Fruit fly (Drosophila melanogaster) whole organism, pupa: ENCODE measurements around the gene Rrp1.
A peak's percentile ranks its signal among the peaks of the same experiment; 100 is the strongest.

Source experiments
- CG10348 ChIP-seq: fragments of 200-800 bp; sonication (Bioruptor generic); IDR thresholded peaks from 2 replicates; pipeline ENCODE4 v1.3.6; 2022; ENCODE audit warnings: missing biosample characterization, missing genetic modification characterization
- CG12605 ChIP-seq: fragments of 200-800 bp; sonication (Bioruptor generic); IDR thresholded peaks from 2 replicates; pipeline ENCODE4 v1.3.6; 2022; ENCODE audit warnings: missing biosample characterization, missing genetic modification characterization
- CG13204 ChIP-seq: fragments of 200-800 bp; sonication (Bioruptor generic); optimal IDR thresholded peaks from 2 replicates; lab custom pipeline; 2018; ENCODE audit warnings: missing biosample characterization, mild to moderate bottlenecking, missing genetic modification characterization, moderate library complexity
- CG14655 ChIP-seq: fragments of 200-800 bp; sonication (Bioruptor generic); optimal IDR thresholded peaks from 3 replicates; lab custom pipeline; 2017; ENCODE audit warnings: mild to moderate bottlenecking, missing biosample characterization, missing genetic modification reagents, missing genetic modification characterization
- CG15710 ChIP-seq: fragments of 200-800 bp; sonication (Bioruptor generic); optimal IDR thresholded peaks from 2 replicates; lab custom pipeline; 2018; ENCODE audit warnings: missing biosample characterization, mild to moderate bottlenecking, missing genetic modification characterization, moderate library complexity
- CG17806 ChIP-seq: fragments of 200-800 bp; sonication (Bioruptor generic); optimal IDR thresholded peaks from 2 replicates; lab custom pipeline; 2018; ENCODE audit warnings: missing biosample characterization, mild to moderate bottlenecking, missing genetic modification characterization, moderate library complexity
- CG32121 ChIP-seq: fragments of 200-800 bp; sonication (Bioruptor generic); IDR thresholded peaks from 2 replicates; pipeline ENCODE4 v1.3.6; 2022; ENCODE audit warnings: missing biosample characterization, missing genetic modification characterization
- CG34367 ChIP-seq: fragments of 200-800 bp; sonication (Bioruptor generic); optimal IDR thresholded peaks from 2 replicates; lab custom pipeline; 2018; ENCODE audit warnings: missing biosample characterization, mild to moderate bottlenecking, missing genetic modification characterization
- CG4496 ChIP-seq: fragments of 200-800 bp; sonication (Bioruptor generic); IDR thresholded peaks from 3 replicates; pipeline ENCODE4 v1.3.6; 2022; ENCODE audit warnings: missing biosample characterization, missing genetic modification characterization
- CG8159 ChIP-seq: fragments of 200-800 bp; sonication (Bioruptor generic); optimal IDR thresholded peaks from 3 replicates; lab custom pipeline; 2018; ENCODE audit warnings: missing biosample characterization, mild to moderate bottlenecking, missing genetic modification characterization, moderate library complexity
- CG8301 ChIP-seq: fragments of 200-800 bp; sonication (Bioruptor generic); optimal IDR thresholded peaks from 2 replicates; lab custom pipeline; 2018; ENCODE audit warnings: missing biosample characterization, mild to moderate bottlenecking, missing genetic modification characterization
- CG9948 ChIP-seq: fragments of 200-800 bp; sonication (Bioruptor generic); optimal IDR thresholded peaks from 2 replicates; lab custom pipeline; 2018; ENCODE audit warnings: missing biosample characterization, mild to moderate bottlenecking, missing genetic modification characterization, moderate library complexity
- D1 ChIP-seq: fragments of 200-800 bp; sonication (Bioruptor generic); optimal IDR thresholded peaks from 2 replicates; lab custom pipeline; 2018; ENCODE audit warnings: missing biosample characterization, mild to moderate bottlenecking, missing genetic modification characterization, moderate library complexity
- EcR ChIP-seq: fragments of 200-800 bp; sonication (Bioruptor generic); optimal IDR thresholded peaks from 3 replicates; lab custom pipeline; 2019; ENCODE audit warnings: missing biosample characterization, missing genetic modification characterization, mild to moderate bottlenecking, moderate library complexity, missing genetic modification reagents
- Ets98B ChIP-seq: fragments of 200-800 bp; sonication (Bioruptor generic); IDR thresholded peaks from 2 replicates; pipeline ENCODE4 v1.3.6; 2022; ENCODE audit warnings: missing biosample characterization, missing genetic modification characterization
- Pif1A ChIP-seq: fragments of 200-800 bp; sonication (Bioruptor generic); optimal IDR thresholded peaks from 3 replicates; lab custom pipeline; 2016; ENCODE audit warnings: missing biosample characterization, missing genetic modification characterization
- Pif1B ChIP-seq: fragments of 200-800 bp; sonication (Bioruptor generic); optimal IDR thresholded peaks from 3 replicates; lab custom pipeline; 2016; ENCODE audit warnings: missing biosample characterization, missing genetic modification characterization
- Snoo ChIP-seq: fragments of 200-800 bp; sonication (Bioruptor generic); optimal IDR thresholded peaks from 3 replicates; lab custom pipeline; 2017; ENCODE audit warnings: missing biosample characterization, mild to moderate bottlenecking, missing genetic modification characterization, inconsistent platforms
- fd96Ca ChIP-seq: fragments of 200-800 bp; sonication (Bioruptor generic); IDR thresholded peaks from 3 replicates; pipeline ENCODE4 v1.3.6; 2022; ENCODE audit warnings: missing biosample characterization, missing genetic modification characterization
- gl ChIP-seq: fragments of 200-800 bp; sonication (Bioruptor generic); optimal IDR thresholded peaks from 2 replicates; lab custom pipeline; 2018; ENCODE audit warnings: missing biosample characterization, mild to moderate bottlenecking, missing genetic modification characterization
- rn ChIP-seq: fragments of 200-800 bp; sonication (Bioruptor generic); IDR thresholded peaks from 2 replicates; pipeline ENCODE4 v1.3.6; 2022; ENCODE audit warnings: missing biosample characterization, missing genetic modification characterization

Rrp1 gene

DNA sequence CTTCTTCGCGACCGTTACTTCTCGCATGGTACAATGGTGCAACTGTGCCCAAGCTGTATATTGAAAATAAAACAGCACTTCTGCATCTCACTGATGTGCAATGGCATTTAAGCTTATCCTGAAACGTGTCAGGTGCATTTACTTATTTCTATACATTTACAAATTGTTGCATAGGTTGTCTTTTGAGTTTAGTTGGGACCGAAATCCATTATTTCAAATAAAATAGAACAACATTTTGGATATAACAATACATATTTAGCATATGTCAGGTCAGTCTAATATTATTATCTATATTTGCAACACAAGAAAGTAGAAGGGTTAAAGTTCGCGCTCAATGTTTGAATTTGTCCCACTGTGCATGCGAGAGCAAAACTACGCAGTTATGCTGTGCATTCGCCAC is 15.9 kb downstream of the Rrp1 start:
- TF ChIP-seq CG10348 (GFP tag; lab: Robert Waterston, UW), result no peak
- no peak for TF ChIP-seq CG4496 (GFP tag; lab: Robert Waterston, UW)
- peak; percentile 67 for TF ChIP-seq CG9948 (tag; lab: Kevin White, UChicago)
- TF ChIP-seq Pif1B (GFP tag; lab: Kevin White, UChicago), result no peak
- TF ChIP-seq CG15710, result peak; percentile 62
- no peak for TF ChIP-seq rn (GFP tag; lab: Robert Waterston, UW)
- no peak for TF ChIP-seq CG12605 (GFP tag; lab: Robert Waterston, UW)
- TF ChIP-seq CG17806, result peak; percentile 52
- peak; percentile 65 for TF ChIP-seq CG8301 (tag; lab: Kevin White, UChicago)
- TF ChIP-seq D1, result peak; percentile 1
- 0 out of 3 replicates have a peak, but pooled peaks have one; percentile 28 for TF ChIP-seq fd96Ca (GFP tag; lab: Robert Waterston, UW)
- no peak for TF ChIP-seq CG32121 (GFP tag; lab: Robert Waterston, UW)
- TF ChIP-seq CG8159, result peak; percentile 74
- no peak for TF ChIP-seq CG13204 (GFP tag; lab: Kevin White, UChicago)
- peak; percentile 77 for TF ChIP-seq CG14655 (GFP tag; lab: Kevin White, UChicago)
- TF ChIP-seq EcR, result no peak
- TF ChIP-seq CG34367 (tag; lab: Kevin White, UChicago), result peak; percentile 57
- TF ChIP-seq Pif1A (GFP tag; lab: Kevin White, UChicago), result peak; percentile 56

DNA sequence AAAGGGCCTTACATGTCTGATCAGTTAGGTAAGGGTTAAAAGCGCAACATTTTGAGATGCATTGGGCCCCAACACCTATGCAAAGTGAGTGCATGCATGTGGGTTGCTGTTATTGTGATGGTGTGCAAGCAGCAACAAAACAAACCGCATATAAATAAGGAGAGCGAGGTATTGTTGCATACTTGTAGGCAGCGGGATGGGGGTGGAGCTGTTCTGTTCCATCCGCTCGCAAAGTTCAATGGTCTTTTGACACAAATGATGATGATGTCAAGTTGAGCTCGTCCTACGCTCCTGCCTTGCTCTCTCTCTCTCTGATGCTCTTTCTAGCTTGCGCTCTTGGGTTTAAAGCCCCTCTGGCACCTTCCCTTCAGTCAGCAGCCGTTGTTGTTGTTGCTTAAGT is 16.6 kb downstream of the Rrp1 start:
- peak; percentile 18 for TF ChIP-seq CG13204 (GFP tag; lab: Kevin White, UChicago)
- no peak for TF ChIP-seq gl (tag; lab: Kevin White, UChicago)
- TF ChIP-seq CG12605 (GFP tag; lab: Robert Waterston, UW), result no peak
- TF ChIP-seq CG32121 (GFP tag; lab: Robert Waterston, UW), result no peak
- peak; percentile 97 for TF ChIP-seq EcR
- TF ChIP-seq Pif1B (GFP tag; lab: Kevin White, UChicago), result no peak
- TF ChIP-seq Snoo (tag; lab: Kevin White, UChicago), result peak; percentile 19
- TF ChIP-seq fd96Ca (GFP tag; lab: Robert Waterston, UW), result peak; percentile 38; the same call in 1 of the 3 replicates
- no peak for TF ChIP-seq Pif1A (GFP tag; lab: Kevin White, UChicago)
- no peak for TF ChIP-seq Ets98B (GFP tag; lab: Robert Waterston, UW)
- TF ChIP-seq CG14655 (GFP tag; lab: Kevin White, UChicago), result no peak
- no peak for TF ChIP-seq CG17806
- peak; percentile 66; the same call in 2 of the 3 replicates for TF ChIP-seq CG4496 (GFP tag; lab: Robert Waterston, UW)

DNA sequence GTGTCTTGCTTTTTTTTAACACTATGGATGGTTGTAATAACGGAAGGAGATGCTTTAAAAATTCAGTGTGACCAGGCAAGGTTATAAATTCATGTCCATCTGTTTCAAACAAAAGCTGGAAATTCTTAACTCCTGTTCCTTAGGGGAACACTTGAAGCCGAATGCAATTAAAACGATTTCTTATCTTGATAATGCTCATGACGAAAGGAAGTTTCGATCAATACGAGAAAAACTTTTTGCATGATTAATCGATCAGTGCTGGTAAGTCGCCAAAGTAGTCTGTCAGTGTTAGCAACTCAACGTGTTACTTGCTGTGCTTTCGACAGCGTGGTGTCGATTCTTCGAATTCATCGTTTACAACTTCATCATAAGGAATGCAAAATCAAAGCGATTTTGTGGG is 17.8 kb downstream of the Rrp1 start, which contains the start of gene Rbp9:
TSS of gene Rbp9 (plus strand) at position 291 of the 400 bp plus-strand sequence.
- TF ChIP-seq EcR, result no peak
- TF ChIP-seq CG8159, result no peak
- TF ChIP-seq CG34367 (tag; lab: Kevin White, UChicago), result no peak
- TF ChIP-seq CG14655 (GFP tag; lab: Kevin White, UChicago), result no peak
- no peak for TF ChIP-seq Ets98B (GFP tag; lab: Robert Waterston, UW)
- TF ChIP-seq CG10348 (GFP tag; lab: Robert Waterston, UW), result no peak
- no peak for TF ChIP-seq fd96Ca (GFP tag; lab: Robert Waterston, UW)
- no peak for TF ChIP-seq Pif1A (GFP tag; lab: Kevin White, UChicago)
- TF ChIP-seq gl (tag; lab: Kevin White, UChicago), result no peak
- TF ChIP-seq CG32121 (GFP tag; lab: Robert Waterston, UW), result no peak
- no peak for TF ChIP-seq Pif1B (GFP tag; lab: Kevin White, UChicago)
- no peak for TF ChIP-seq CG15710
- no peak for TF ChIP-seq CG9948 (tag; lab: Kevin White, UChicago)
- TF ChIP-seq D1, result no peak
- TF ChIP-seq CG13204 (GFP tag; lab: Kevin White, UChicago), result no peak
- TF ChIP-seq, all 21 proteins: peak for 0

DNA sequence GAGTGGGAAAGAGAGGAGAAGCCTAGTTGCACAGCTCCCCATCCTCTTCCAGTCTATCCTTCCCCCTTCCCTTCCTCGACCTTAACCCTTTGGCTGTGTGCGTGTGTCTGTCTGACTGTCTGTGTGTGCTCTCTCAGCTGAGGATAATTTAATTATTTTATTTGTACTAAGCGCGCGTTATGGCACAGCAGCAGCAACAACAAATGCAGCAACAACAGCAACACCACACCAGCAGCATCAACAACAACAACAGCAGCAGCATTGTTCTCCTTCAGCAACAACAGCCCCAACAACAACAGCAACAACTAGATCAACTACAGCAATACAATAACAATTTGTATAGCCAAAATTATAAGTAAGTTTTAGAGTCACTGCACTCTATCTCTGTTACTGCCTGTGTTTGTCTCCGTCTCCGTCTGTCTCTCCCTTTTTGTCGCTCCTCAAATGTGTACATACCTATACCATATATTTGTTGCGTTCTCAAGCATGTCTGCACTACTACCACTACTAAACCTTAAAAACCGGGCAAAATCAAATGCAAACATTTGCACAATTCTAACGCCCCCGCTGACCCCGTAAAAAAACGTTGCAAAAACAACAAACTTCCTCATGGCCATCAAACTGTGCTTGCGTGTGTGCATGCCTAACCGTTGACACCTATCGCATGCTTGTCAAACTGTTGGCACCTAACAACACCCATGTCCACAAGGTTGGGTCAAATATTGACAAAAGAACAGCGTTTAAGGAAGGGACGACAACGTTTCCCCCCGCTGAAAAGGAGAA is 26.7 kb downstream of the Rrp1 start:
- TF ChIP-seq Pif1B (GFP tag; lab: Kevin White, UChicago) (no peak), CG12605 (GFP tag; lab: Robert Waterston, UW) (no peak), gl (tag; lab: Kevin White, UChicago) (no peak), fd96Ca (GFP tag; lab: Robert Waterston, UW) (no peak), CG34367 (tag; lab: Kevin White, UChicago) (no peak)

DNA sequence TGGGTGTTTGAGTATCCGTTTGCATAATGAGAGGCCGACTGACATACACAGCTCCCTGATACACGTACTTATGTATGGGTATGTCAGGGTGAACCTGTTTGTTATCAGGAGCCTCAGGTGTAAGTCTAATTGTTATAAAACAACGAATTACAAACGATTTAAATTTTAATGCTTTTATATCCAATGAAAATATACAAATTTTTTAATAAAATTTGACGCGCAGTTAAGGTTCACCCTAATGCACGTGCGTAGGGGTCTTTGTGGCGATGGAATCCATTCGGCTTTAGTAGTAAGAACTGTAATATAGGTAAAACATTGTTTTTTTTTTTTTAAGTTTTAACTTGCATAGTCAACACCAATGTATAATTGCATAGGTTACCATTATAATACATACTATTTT is 27.8 kb downstream of the Rrp1 start:
- peak; percentile 65 for TF ChIP-seq Pif1B (GFP tag; lab: Kevin White, UChicago)
- peak; percentile 54 for TF ChIP-seq Pif1A (GFP tag; lab: Kevin White, UChicago)
- TF ChIP-seq fd96Ca (GFP tag; lab: Robert Waterston, UW), result peak; percentile 71
- TF ChIP-seq CG9948 (tag; lab: Kevin White, UChicago), result peak; percentile 26
- TF ChIP-seq gl (tag; lab: Kevin White, UChicago), result no peak
- TF ChIP-seq CG10348 (GFP tag; lab: Robert Waterston, UW), result no peak
- TF ChIP-seq EcR, result no peak
- peak; percentile 86 for TF ChIP-seq CG8159
- peak; percentile 62 for TF ChIP-seq CG4496 (GFP tag; lab: Robert Waterston, UW)
- peak; percentile 45 for TF ChIP-seq CG15710
- TF ChIP-seq CG8301 (tag; lab: Kevin White, UChicago), result peak; percentile 35
- no peak for TF ChIP-seq rn (GFP tag; lab: Robert Waterston, UW)
- no peak for TF ChIP-seq CG13204 (GFP tag; lab: Kevin White, UChicago)
- peak; percentile 58 for TF ChIP-seq CG14655 (GFP tag; lab: Kevin White, UChicago)
- peak; percentile 58; the same call in 1 of the 2 replicates for TF ChIP-seq Ets98B (GFP tag; lab: Robert Waterston, UW)
- peak; percentile 34 for TF ChIP-seq CG34367 (tag; lab: Kevin White, UChicago)
- TF ChIP-seq CG17806, result peak; percentile 39
- TF ChIP-seq CG12605 (GFP tag; lab: Robert Waterston, UW), result peak; percentile 44
- no peak; the same call in 1 of the 2 replicates for TF ChIP-seq CG32121 (GFP tag; lab: Robert Waterston, UW)
- TF ChIP-seq Snoo (tag; lab: Kevin White, UChicago), result peak; percentile 11
- no peak for TF ChIP-seq D1
